Fruit fly (Drosophila melanogaster): ENCODE data around the gene wat.

The wat gene

dm6 chr3R:29027122-29027521, 6.9 kb upstream of the wat start, which contains the start of the genes eIF4E6 and CG1951 (continued):
- TF ChIP-seq Sry-δ (GFP tag; optimal IDR thresholded peaks at IDR 0.05) (peak; percentile 94), CG2199 (GFP tag; IDR thresholded peaks at IDR 0.05) (peak; percentile 45; the same call in 1 of the 3 replicates), CG42726 (GFP tag; IDR thresholded peaks at IDR 0.05; ENCODE audit: partially characterized antibody) (peak; percentile 96), vnd (GFP tag; IDR thresholded peaks at IDR 0.05; ENCODE audit: partially characterized antibody) (peak; percentile 93), sr (GFP tag; IDR thresholded peaks at IDR 0.05) (no peak), CG7987 (GFP tag; optimal IDR thresholded peaks at IDR 0.05) (peak; percentile 16), CG33557 (GFP tag; optimal IDR thresholded peaks at IDR 0.05) (no peak), CG17568 (GFP tag; optimal IDR thresholded peaks at IDR 0.05) (no peak), zen2 (GFP tag; IDR thresholded peaks at IDR 0.05; ENCODE audit: partially characterized antibody) (peak; percentile 98), Dp (GFP tag; optimal IDR thresholded peaks at IDR 0.05) (peak; percentile 37), pzg (GFP tag; optimal IDR thresholded peaks at IDR 0.05) (peak; percentile 68), CG4617 (GFP tag; optimal IDR thresholded peaks at IDR 0.05; ENCODE audit: borderline replicate concordance) (peak; percentile 90), da (GFP tag; optimal IDR thresholded peaks at IDR 0.05) (no peak), CG12236 (GFP tag; optimal IDR thresholded peaks at IDR 0.05) (no peak), CG13287 (GFP tag; IDR thresholded peaks at IDR 0.05; ENCODE audit: partially characterized antibody) (peak; percentile 98)

- TF ChIP-seq slbo (GFP tag; IDR thresholded peaks at IDR 0.05) (no peak), Sox102F (GFP tag; optimal IDR thresholded peaks at IDR 0.05) (no peak), CG16863 (GFP tag; optimal IDR thresholded peaks at IDR 0.05) (no peak), Med (GFP tag) (no peak), cwo (GFP tag; optimal IDR thresholded peaks at IDR 0.05) (no peak), slou (GFP tag; optimal IDR thresholded peaks at IDR 0.05) (no peak), CG34376 (GFP tag; optimal IDR thresholded peaks at IDR 0.05) (no peak), corto (GFP tag; optimal IDR thresholded peaks at IDR 0.05) (no peak), Asciz (GFP tag; optimal IDR thresholded peaks at IDR 0.05) (no peak), croc (GFP tag; conservative IDR thresholded peaks at IDR 0.05) (no peak), schlank (tag; optimal IDR thresholded peaks at IDR 0.05) (no peak)
These were observed 4.5 kb upstream of the wat start, which contains the start of gene CG14518 for dm6 chr3R:29024671-29025070. CG14518 (plus strand) TSS chr3R:29024971.

- no peak for TF ChIP-seq corto (GFP tag; optimal IDR thresholded peaks at IDR 0.05)
- no peak for TF ChIP-seq grn (GFP tag; optimal IDR thresholded peaks at IDR 0.05)
- TF ChIP-seq esg (GFP tag; conservative IDR thresholded peaks at IDR 0.05), result no peak
- TF ChIP-seq Asciz (GFP tag; optimal IDR thresholded peaks at IDR 0.05), result no peak
- no peak for TF ChIP-seq CG11696 (GFP tag; IDR thresholded peaks at IDR 0.05)
- TF ChIP-seq Spps (tag; optimal IDR thresholded peaks at IDR 0.05), result no peak
- peak; percentile 32 for TF ChIP-seq sens (GFP tag)
- TF ChIP-seq CG12236 (GFP tag; optimal IDR thresholded peaks at IDR 0.05), result no peak
These were observed 9.1 kb downstream of the wat start for dm6 chr3R:29011144-29011543.

- TF ChIP-seq Ets65A (GFP tag) (peak; percentile 93), abd-A (tag; optimal IDR thresholded peaks at IDR 0.05) (peak; percentile 22), E2f1 (GFP tag; IDR thresholded peaks at IDR 0.05) (no peak)
These were observed 14.6 kb downstream of the wat start for dm6 chr3R:29005622-29006018.

Measured in whole organism, embryonic.